Fruit fly (Drosophila melanogaster) S2 (cell line): ENCODE measurements around the gene CG15358.

ENCODE experiments used
- CG8478 ChIP-seq: fragments of >200 bp; optimal IDR thresholded peaks from 2 replicates; lab custom pipeline; 2018
- CTCF ChIP-seq, 2 experiments: fragments of >200 bp; optimal IDR thresholded peaks; 2 replicates each; lab custom pipeline; 2018

- TF ChIP-seq CG8478 (lab: Kevin White, UChicago) (no peak), CTCF (optimal IDR thresholded peaks at IDR 0.05; lab: Kevin White, UChicago) (no peak)
These were observed 18.3 kb upstream of the CG15358 start for dm6 chr2L:1901269-1901668.
